Fruit fly (Drosophila melanogaster): Measurements from ENCODE around the gene btd.

The btd gene

dm6 chrX:9647067-9647466 lies 46.9 kb upstream of the btd start (continued):
- no peak for TF ChIP-seq CG2875 (GFP tag; optimal IDR thresholded peaks at IDR 0.05)
- no peak for TF ChIP-seq MTF-1 (GFP tag; optimal IDR thresholded peaks at IDR 0.05; ENCODE audit: borderline replicate concordance)
- TF ChIP-seq crol (GFP tag; IDR thresholded peaks at IDR 0.05): peak; percentile 31; the same call in 1 of the 2 replicates
- peak in 1 of 2 experiments; percentile 92 for TF ChIP-seq Hr78 (GFP tag; optimal IDR thresholded peaks at IDR 0.05)
- TF ChIP-seq bab2 (GFP tag; optimal IDR thresholded peaks at IDR 0.05): no peak

DNA sequence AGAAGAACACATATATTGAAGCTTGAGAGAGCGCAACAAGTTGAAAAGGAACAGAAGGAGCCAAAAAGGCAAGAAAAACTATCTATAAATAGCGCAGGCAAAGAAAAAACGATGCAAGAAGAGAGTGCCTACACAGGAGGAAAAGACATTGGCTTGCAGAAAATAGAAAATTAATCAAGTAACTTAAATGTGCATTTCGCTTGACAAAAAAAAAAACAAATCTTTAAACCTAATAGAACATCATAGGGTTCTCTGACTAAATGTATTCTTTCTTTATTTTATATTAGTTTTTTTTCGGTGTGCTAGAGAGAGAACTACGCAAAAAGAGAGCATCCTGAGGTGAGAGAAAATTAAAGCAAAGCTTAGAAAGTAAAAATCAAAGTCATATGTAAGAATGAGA lies 43.9 kb upstream of the btd start:
- TF ChIP-seq stc (GFP tag; IDR thresholded peaks at IDR 0.05): peak; percentile 46; the same call in 1 of the 2 replicates
- peak; percentile 63 for TF ChIP-seq az2 (GFP tag; optimal IDR thresholded peaks at IDR 0.05)
- peak in 1 of 2 experiments; percentile 11 for TF ChIP-seq eve (GFP tag; optimal IDR thresholded peaks at IDR 0.05)
- peak; percentile 19 for TF ChIP-seq chn (GFP tag; optimal IDR thresholded peaks at IDR 0.05)
- peak; percentile 71 for TF ChIP-seq CG10979 (tag; optimal IDR thresholded peaks at IDR 0.05)
- peak; percentile 43; the same call in 1 of the 2 replicates for TF ChIP-seq ssp (GFP tag; IDR thresholded peaks at IDR 0.05)
- TF ChIP-seq CG11560 (tag; IDR thresholded peaks at IDR 0.05): no peak
- TF ChIP-seq hkb (optimal IDR thresholded peaks at IDR 0.05): no peak
- TF ChIP-seq hkb (GFP tag; IDR thresholded peaks at IDR 0.05): no peak
- TF ChIP-seq CG1602 (GFP tag; optimal IDR thresholded peaks at IDR 0.05): peak; percentile 45
- no peak for TF ChIP-seq CG4617 (GFP tag; optimal IDR thresholded peaks at IDR 0.05; ENCODE audit: borderline replicate concordance)
- TF ChIP-seq peb (GFP tag; IDR thresholded peaks at IDR 0.05): peak; percentile 52; the same call in 1 of the 2 replicates
- peak; percentile 62 for TF ChIP-seq Sox102F (GFP tag; optimal IDR thresholded peaks at IDR 0.05)
- TF ChIP-seq Atf-2 (GFP tag; optimal IDR thresholded peaks at IDR 0.05): peak; percentile 22
- TF ChIP-seq croc (GFP tag; conservative IDR thresholded peaks at IDR 0.05): peak; percentile 52; the same call in 2 of the 3 replicates
- no peak for TF ChIP-seq zfh2 (GFP tag; optimal IDR thresholded peaks at IDR 0.05)
- TF ChIP-seq Opbp (GFP tag; IDR thresholded peaks at IDR 0.05; ENCODE audit: partially characterized antibody): no peak
- no peak for TF ChIP-seq sc (optimal IDR thresholded peaks at IDR 0.05)
- TF ChIP-seq sc (GFP tag; optimal IDR thresholded peaks at IDR 0.05): peak; percentile 33
- TF ChIP-seq ems (GFP tag; optimal IDR thresholded peaks at IDR 0.05): peak; percentile 24
- peak; percentile 36 for TF ChIP-seq PHDP (tag; optimal IDR thresholded peaks at IDR 0.05)
- TF ChIP-seq CG4820 (GFP tag; optimal IDR thresholded peaks at IDR 0.05): peak; percentile 40
- TF ChIP-seq Bgb (GFP tag; IDR thresholded peaks at IDR 0.05; ENCODE audit: partially characterized antibody): no peak
- TF ChIP-seq CG1024 (GFP tag; IDR thresholded peaks at IDR 0.05): peak; percentile 50; the same call in 1 of the 2 replicates
- no peak for TF ChIP-seq onecut (GFP tag; IDR thresholded peaks at IDR 0.05)
- peak; percentile 53 for TF ChIP-seq Hsf (GFP tag; optimal IDR thresholded peaks at IDR 0.05)
- TF ChIP-seq NfI (GFP tag; optimal IDR thresholded peaks at IDR 0.05): peak; percentile 9
- TF ChIP-seq CG11093 (GFP tag; IDR thresholded peaks at IDR 0.05): peak; percentile 56; the same call in 1 of the 3 replicates
- TF ChIP-seq Ptx1 (GFP tag; IDR thresholded peaks at IDR 0.05): peak; percentile 58
- TF ChIP-seq gt (GFP tag; IDR thresholded peaks at IDR 0.05): 0 out of 2 replicates have a peak, but pooled peaks have one; percentile 13
- TF ChIP-seq CG4707 (GFP tag; optimal IDR thresholded peaks at IDR 0.05): no peak
- no peak for TF ChIP-seq Ets97D (GFP tag; optimal IDR thresholded peaks at IDR 0.05)
- peak; percentile 17 for TF ChIP-seq CG10654 (GFP tag; optimal IDR thresholded peaks at IDR 0.05)
- no peak for TF ChIP-seq CG5953 (GFP tag; IDR thresholded peaks at IDR 0.05)
- peak; percentile 47 for TF ChIP-seq dmrt99B (tag; optimal IDR thresholded peaks at IDR 0.05)
- peak; percentile 80 for TF ChIP-seq nom (GFP tag; optimal IDR thresholded peaks at IDR 0.05)
- peak; percentile 80 for TF ChIP-seq vvl (GFP tag; IDR thresholded peaks at IDR 0.05)
- TF ChIP-seq CG9797 (GFP tag; optimal IDR thresholded peaks at IDR 0.05): no peak
- no peak for TF ChIP-seq pan (optimal IDR thresholded peaks at IDR 0.05)
- peak in 1 of 2 experiments; percentile 21 for TF ChIP-seq pan (GFP tag; optimal IDR thresholded peaks at IDR 0.05 in 1 of 2, IDR thresholded peaks at IDR 0.05 in 1 of 2)
- no peak for TF ChIP-seq hb (GFP tag; IDR thresholded peaks at IDR 0.05; ENCODE audit: partially characterized antibody)
- no peak for TF ChIP-seq repo (GFP tag; optimal IDR thresholded peaks at IDR 0.05)
- TF ChIP-seq Kr (GFP tag; optimal IDR thresholded peaks at IDR 0.05): no peak
- peak; percentile 41; the same call in 1 of the 2 replicates for TF ChIP-seq lmd (GFP tag; IDR thresholded peaks at IDR 0.05)
- TF ChIP-seq CG7839 (tag; optimal IDR thresholded peaks at IDR 0.05): peak; percentile 39
